Worm (Caenorhabditis elegans) whole organism, L1 larva: ENCODE measurements around the gene ddb-1.

Experiments
- C16A3.4 ChIP-seq: fragments of 150-350 bp; optimal IDR thresholded peaks from 2 replicates; lab custom pipeline; 2014; ENCODE audit warnings: missing biosample characterization, missing genetic modification characterization
- F16B12.6 ChIP-seq: fragments of 150-350 bp; optimal IDR thresholded peaks from 2 replicates; lab custom pipeline; 2014; ENCODE audit warnings: missing biosample characterization, missing genetic modification characterization
- aha-1 ChIP-seq: fragments of 150-350 bp; optimal IDR thresholded peaks from 2 replicates; lab custom pipeline; 2014; ENCODE audit warnings: missing biosample characterization, missing genetic modification characterization
- ama-1 ChIP-seq: fragments of 150-350 bp; optimal IDR thresholded peaks from 2 replicates; lab custom pipeline; 2014
- blmp-1 ChIP-seq: fragments of 150-350 bp; optimal IDR thresholded peaks from 2 replicates; lab custom pipeline; 2014; ENCODE audit warnings: missing biosample characterization, missing genetic modification characterization
- ceh-63 ChIP-seq: fragments of 200-800 bp; sonication (Bioruptor generic); optimal IDR thresholded peaks from 2 replicates; lab custom pipeline; 2018; ENCODE audit warnings: mild to moderate bottlenecking, missing genetic modification characterization, missing compliant biosample characterization
- ceh-8 ChIP-seq: fragments of 200-800 bp; sonication (Bioruptor generic); optimal IDR thresholded peaks from 2 replicates; lab custom pipeline; 2018; ENCODE audit warnings: mild to moderate bottlenecking, missing genetic modification characterization, moderate library complexity, missing compliant biosample characterization
- ceh-82 ChIP-seq, 3 experiments: fragments of 150-350 bp in 1 of 3; sonication (generic microtip) in 2 of 3; optimal IDR thresholded peaks; 2 replicates each; lab custom pipeline; 2014 to 2017; ENCODE audit warnings: missing biosample characterization in 3 of 3, missing genetic modification characterization in 3 of 3
- dpl-1 ChIP-seq, 3 experiments: fragments of 150-350 bp in 2 of 3; sonication (generic microtip) in 1 of 3; optimal IDR thresholded peaks; 2 replicates each; lab custom pipeline; 2014 to 2017; ENCODE audit warnings: missing biosample characterization in 3 of 3, missing genetic modification characterization in 3 of 3, missing genetic modification reagents in 3 of 3
- efl-1 ChIP-seq, 4 experiments: fragments of 150-350 bp; optimal IDR thresholded peaks in 3 of 4; peaks in 1 of 4; 1 replicate in 1 of 4; 2 replicates in 3 of 4; lab custom pipeline; 2014; ENCODE audit warnings: missing biosample characterization in 2 of 4, missing genetic modification characterization in 2 of 4, missing genetic modification reagents in 2 of 4
- elt-2 ChIP-seq: sonication (generic microtip); optimal IDR thresholded peaks from 2 replicates; lab custom pipeline; 2016; ENCODE audit warnings: missing genetic modification characterization, mild to moderate bottlenecking, inconsistent platforms, missing compliant biosample characterization, missing genetic modification reagents
- ets-5 ChIP-seq: fragments of 200-800 bp; sonication (Bioruptor generic); IDR thresholded peaks from 2 replicates; pipeline ENCODE4 v1.3.6; 2022; ENCODE audit warnings: missing genetic modification characterization, missing compliant biosample characterization
- fkh-10 ChIP-seq: sonication (generic microtip); optimal IDR thresholded peaks from 2 replicates; lab custom pipeline; 2017; ENCODE audit warnings: missing biosample characterization, missing genetic modification reagents, missing genetic modification characterization
- fkh-4 ChIP-seq: sonication (generic microtip); optimal IDR thresholded peaks from 2 replicates; lab custom pipeline; 2016; ENCODE audit warnings: missing compliant biosample characterization, missing genetic modification characterization, borderline replicate concordance
- fkh-8 ChIP-seq: sonication (generic microtip); optimal IDR thresholded peaks from 2 replicates; lab custom pipeline; 2016; ENCODE audit warnings: mild to moderate bottlenecking, missing genetic modification characterization, missing compliant biosample characterization
- fos-1 ChIP-seq: fragments of 150-350 bp; optimal IDR thresholded peaks from 2 replicates; lab custom pipeline; 2014; ENCODE audit warnings: missing biosample characterization, missing genetic modification characterization
- hlh-17 ChIP-seq: fragments of 200-800 bp; sonication (Bioruptor generic); optimal IDR thresholded peaks from 2 replicates; lab custom pipeline; 2018; ENCODE audit warnings: missing genetic modification characterization, mild to moderate bottlenecking, missing compliant biosample characterization, moderate library complexity, borderline replicate concordance
- irx-1 ChIP-seq: sonication (generic microtip); optimal IDR thresholded peaks from 2 replicates; lab custom pipeline; 2016; ENCODE audit warnings: missing genetic modification characterization, missing compliant biosample characterization
- lin-13 ChIP-seq: fragments of 150-350 bp; optimal IDR thresholded peaks from 2 replicates; lab custom pipeline; 2014; ENCODE audit warnings: missing biosample characterization, missing genetic modification reagents, missing genetic modification characterization
- lin-14 ChIP-seq: fragments of 200-800 bp; sonication (Bioruptor generic); optimal IDR thresholded peaks from 2 replicates; lab custom pipeline; 2018; ENCODE audit warnings: mild to moderate bottlenecking, missing genetic modification characterization, moderate library complexity, missing compliant biosample characterization
- lin-15B ChIP-seq: fragments of 150-350 bp; sonication (generic microtip); optimal IDR thresholded peaks from 3 replicates; lab custom pipeline; 2014; ENCODE audit warnings: missing biosample characterization, missing genetic modification characterization
- lin-35 ChIP-seq, 2 experiments: fragments of 150-350 bp; optimal IDR thresholded peaks; 2 replicates each; lab custom pipeline; 2014; ENCODE audit warnings: missing biosample characterization in 2 of 2, missing genetic modification characterization in 2 of 2, missing genetic modification reagents in 2 of 2
- lir-3 ChIP-seq: sonication (generic microtip); optimal IDR thresholded peaks from 2 replicates; lab custom pipeline; 2016; ENCODE audit warnings: mild to moderate bottlenecking, missing genetic modification characterization, moderate library complexity, missing compliant biosample characterization; ENCODE audit not compliant: poor library complexity
- lsy-2 ChIP-seq, 2 experiments: fragments of 150-350 bp; optimal IDR thresholded peaks; 2 replicates each; lab custom pipeline; 2014; ENCODE audit warnings: missing biosample characterization in 2 of 2, missing genetic modification characterization in 2 of 2
- mab-9 ChIP-seq: fragments of 200-800 bp; sonication (Bioruptor generic); IDR thresholded peaks from 2 replicates; pipeline ENCODE4 v1.3.6; 2022; ENCODE audit warnings: missing genetic modification reagents, missing genetic modification characterization, missing compliant biosample characterization
- mep-1 ChIP-seq: fragments of 150-350 bp; optimal IDR thresholded peaks from 2 replicates; lab custom pipeline; 2014; ENCODE audit warnings: missing biosample characterization, missing genetic modification characterization
- nhr-11 ChIP-seq: fragments of 150-350 bp; optimal IDR thresholded peaks from 2 replicates; lab custom pipeline; 2014; ENCODE audit warnings: missing biosample characterization, missing genetic modification characterization
- nhr-237 ChIP-seq: fragments of 150-350 bp; optimal IDR thresholded peaks from 2 replicates; lab custom pipeline; 2014; ENCODE audit warnings: missing biosample characterization, missing genetic modification characterization
- nhr-71 ChIP-seq: sonication (generic microtip); optimal IDR thresholded peaks from 2 replicates; lab custom pipeline; 2016; ENCODE audit warnings: mild to moderate bottlenecking, missing genetic modification characterization, moderate library complexity, missing compliant biosample characterization
- pag-3 ChIP-seq: sonication (generic microtip); optimal IDR thresholded peaks from 2 replicates; lab custom pipeline; 2017; ENCODE audit warnings: missing genetic modification characterization, mild to moderate bottlenecking, missing compliant biosample characterization, antibody characterized with exemption, borderline replicate concordance; ENCODE audit not compliant: insufficient read depth
- pax-3 ChIP-seq: fragments of 200-800 bp; sonication (Bioruptor generic); optimal IDR thresholded peaks from 2 replicates; lab custom pipeline; 2018; ENCODE audit warnings: mild to moderate bottlenecking, missing genetic modification characterization, moderate library complexity, missing compliant biosample characterization
- skn-1 ChIP-seq: fragments of 150-350 bp; optimal IDR thresholded peaks from 2 replicates; lab custom pipeline; 2014; ENCODE audit warnings: missing biosample characterization, missing genetic modification characterization
- snu-23 ChIP-seq: sonication (generic microtip); optimal IDR thresholded peaks from 2 replicates; lab custom pipeline; 2016; ENCODE audit warnings: missing genetic modification characterization, missing compliant biosample characterization
- sptf-1 ChIP-seq: fragments of 150-350 bp; optimal IDR thresholded peaks from 2 replicates; lab custom pipeline; 2014; ENCODE audit warnings: missing biosample characterization, missing genetic modification characterization
- tlp-1 ChIP-seq: fragments of 150-350 bp; optimal IDR thresholded peaks from 2 replicates; lab custom pipeline; 2014; ENCODE audit warnings: missing biosample characterization, missing genetic modification characterization
- unc-86 ChIP-seq: sonication (generic microtip); optimal IDR thresholded peaks from 2 replicates; lab custom pipeline; 2016; ENCODE audit warnings: missing genetic modification characterization, missing compliant biosample characterization
- zag-1 ChIP-seq: fragments of 150-350 bp; optimal IDR thresholded peaks from 2 replicates; lab custom pipeline; 2014; ENCODE audit warnings: missing biosample characterization, missing genetic modification characterization
- zip-4 ChIP-seq: fragments of 200-800 bp; sonication (Bioruptor generic); optimal IDR thresholded peaks from 2 replicates; lab custom pipeline; 2018; ENCODE audit warnings: mild to moderate bottlenecking, missing genetic modification characterization, moderate library complexity, missing compliant biosample characterization
- ztf-11 ChIP-seq, 2 experiments: sonication (generic microtip); optimal IDR thresholded peaks; 2 replicates each; lab custom pipeline; 2016 to 2017; ENCODE audit warnings: missing genetic modification characterization in 2 of 2, missing biosample characterization in 1 of 2, missing compliant biosample characterization in 1 of 2

ddb-1 gene

ce11 chrIV:12121076-12121475 is at the start of gene ddb-1, which contains the start of gene M18.6:
ddb-1 (minus strand) TSS chrIV:12121165.
M18.6 (plus strand) TSS chrIV:12121310.
- TF ChIP-seq lin-35 (GFP tag; optimal IDR thresholded peaks at IDR 0.05; lab: Kevin White, UChicago) (peak; percentile 47 to 69), snu-23 (GFP tag; lab: Kevin White, UChicago) (peak; percentile 20), efl-1 (optimal IDR thresholded peaks at IDR 0.05; lab: Kevin White, UChicago) (peak; percentile 36 to 54), efl-1 (GFP tag; optimal IDR thresholded peaks at IDR 0.05 in 1 of 2; lab: Kevin White, UChicago) (peak; percentile 56 to 92), mab-9 (GFP tag; lab: Robert Waterston, UW) (no peak), mep-1 (tag; lab: Kevin White, UChicago) (peak; percentile 65), ceh-63 (no peak), skn-1 (tag; lab: Kevin White, UChicago) (peak; percentile 16), pax-3 (tag; lab: Kevin White, UChicago) (no peak), sptf-1 (tag; lab: Kevin White, UChicago) (no peak), fkh-4 (tag; lab: Kevin White, UChicago) (no peak), nhr-71 (tag; lab: Kevin White, UChicago) (peak; percentile 24), lir-3 (tag; lab: Kevin White, UChicago) (no peak), nhr-237 (tag; lab: Kevin White, UChicago) (no peak), ztf-11 (tag; optimal IDR thresholded peaks at IDR 0.05; lab: Kevin White, UChicago) (no peak), fkh-10 (no peak), blmp-1 (tag; lab: Kevin White, UChicago) (peak; percentile 53), ceh-82 (tag; optimal IDR thresholded peaks at IDR 0.05; lab: Kevin White, UChicago) (peak in 2 of 3 experiments; percentile 28 to 38), C16A3.4 (tag; lab: Kevin White, UChicago) (peak; percentile 51), lin-14 (GFP tag; lab: Kevin White, UChicago) (no peak), F16B12.6 (tag; lab: Kevin White, UChicago) (peak; percentile 2), ceh-8 (GFP tag; lab: Kevin White, UChicago) (no peak), fos-1 (tag; lab: Kevin White, UChicago) (no peak), dpl-1 (GFP tag; optimal IDR thresholded peaks at IDR 0.05; lab: Kevin White, UChicago) (peak in 2 of 3 experiments; percentile 33 to 57), hlh-17 (no peak), zip-4 (GFP tag; lab: Kevin White, UChicago) (no peak), zag-1 (tag; lab: Kevin White, UChicago) (no peak), lsy-2 (tag; optimal IDR thresholded peaks at IDR 0.05; lab: Kevin White, UChicago) (peak in 1 of 2 experiments; percentile 69), tlp-1 (tag; lab: Kevin White, UChicago) (no peak), lin-13 (GFP tag; lab: Kevin White, UChicago) (peak; percentile 2), ama-1 (lab: Kevin White, UChicago) (no peak), lin-15B (tag; lab: Kevin White, UChicago) (peak; percentile 16), irx-1 (tag; lab: Kevin White, UChicago) (no peak)

ce11 chrIV:12167944-12168343 is 47.0 kb upstream of the ddb-1 start, which contains the start of gene F20B10.3:
F20B10.3 (plus strand) TSS chrIV:12168244.
- TF ChIP-seq lir-3 (tag; lab: Kevin White, UChicago) (no peak), efl-1 (optimal IDR thresholded peaks at IDR 0.05; lab: Kevin White, UChicago) (no peak), efl-1 (GFP tag; optimal IDR thresholded peaks at IDR 0.05 in 1 of 2; lab: Kevin White, UChicago) (peak in 1 of 2 experiments; percentile 43)
- TF ChIP-seq, all 84 proteins: peak for 1

- TF ChIP-seq pag-3 (no peak), fkh-8 (tag; lab: Kevin White, UChicago) (no peak), elt-2 (tag; lab: Kevin White, UChicago) (peak; percentile 47), aha-1 (tag; lab: Kevin White, UChicago) (no peak), unc-86 (tag; lab: Kevin White, UChicago) (no peak), efl-1 (optimal IDR thresholded peaks at IDR 0.05; lab: Kevin White, UChicago) (no peak), efl-1 (GFP tag; optimal IDR thresholded peaks at IDR 0.05 in 1 of 2; lab: Kevin White, UChicago) (peak in 1 of 2 experiments; percentile 70), ets-5 (GFP tag; lab: Robert Waterston, UW) (no peak), nhr-11 (tag; lab: Kevin White, UChicago) (no peak)
Observed at ce11 chrIV:12165432-12166078, 44.6 kb upstream of the ddb-1 start.
